Worm (Caenorhabditis elegans): ENCODE measurements around the gene acn-1.

- TF ChIP-seq bed-3 (GFP tag; optimal IDR thresholded peaks at IDR 0.05) = no peak
- no peak for TF ChIP-seq ham-2 (GFP tag; optimal IDR thresholded peaks at IDR 0.05)
- no peak for TF ChIP-seq lsy-2 (tag; optimal IDR thresholded peaks at IDR 0.05)
Measured at ce11 chrX:5106187-5106694, 9.4 kb upstream of the acn-1 start.

Data from whole organism, mixed stage, embryonic.